Worm (Caenorhabditis elegans): ENCODE results near the gene ttll-12.

ce11 chrII:9385241-9385640 lies 46.4 kb downstream of the ttll-12 start, which contains the start of gene C06C3.7:
- TF ChIP-seq xnd-1 (tag; optimal IDR thresholded peaks at IDR 0.05) (no peak), unc-62 (GFP tag; optimal IDR thresholded peaks at IDR 0.05) (no peak), ama-1 (optimal IDR thresholded peaks at IDR 0.05) (no peak), ama-1 (GFP tag; optimal IDR thresholded peaks at IDR 0.05) (no peak), F39B2.1 (GFP tag; IDR thresholded peaks at IDR 0.05) (no peak)
